Fruit fly (Drosophila melanogaster) whole organism, embryonic: ENCODE measurements around the gene Fum1.
A peak's percentile ranks its signal among the peaks of the same experiment; 100 is the strongest.

ENCODE experiments used
- CG10274 ChIP-seq: fragments of 200-800 bp; sonication (Bioruptor generic); optimal IDR thresholded peaks from 3 replicates; lab custom pipeline; 2017; ENCODE audit warnings: missing biosample characterization, mild to moderate bottlenecking, missing genetic modification characterization
- CG13894 ChIP-seq: fragments of 200-800 bp; sonication (Bioruptor generic); optimal IDR thresholded peaks from 3 replicates; lab custom pipeline; 2018; ENCODE audit warnings: missing biosample characterization, mild to moderate bottlenecking, missing genetic modification characterization, moderate library complexity
- CG14441 ChIP-seq: fragments of 200-800 bp; sonication (Bioruptor generic); IDR thresholded peaks from 2 replicates; pipeline ENCODE4 v1.3.6; 2022; ENCODE audit warnings: missing biosample characterization, missing genetic modification characterization
- CG14667 ChIP-seq: fragments of 200-800 bp; sonication (Bioruptor generic); IDR thresholded peaks from 2 replicates; pipeline ENCODE4 v1.3.6; 2022; ENCODE audit warnings: missing biosample characterization, missing genetic modification characterization
- CG14860 ChIP-seq: fragments of 200-800 bp; sonication (Bioruptor generic); IDR thresholded peaks from 3 replicates; pipeline ENCODE4 v1.3.6; 2022; ENCODE audit warnings: missing biosample characterization, missing genetic modification characterization; ENCODE audit not compliant: partially characterized antibody
- CG15479 ChIP-seq: fragments of 200-800 bp; sonication (Bioruptor generic); optimal IDR thresholded peaks from 3 replicates; lab custom pipeline; 2019; ENCODE audit warnings: missing biosample characterization, mild to moderate bottlenecking, missing genetic modification characterization, moderate library complexity
- CG17186 ChIP-seq: fragments of 200-800 bp; sonication (Bioruptor generic); optimal IDR thresholded peaks from 3 replicates; lab custom pipeline; 2017; ENCODE audit warnings: missing biosample characterization, missing genetic modification reagents, missing genetic modification characterization
- CG17328 ChIP-seq: fragments of 200-800 bp; sonication (Bioruptor generic); IDR thresholded peaks from 2 replicates; pipeline ENCODE4 v1.3.6; 2022; ENCODE audit warnings: missing biosample characterization, missing genetic modification characterization
- CG17568 ChIP-seq: fragments of 200-800 bp; sonication (Bioruptor generic); optimal IDR thresholded peaks from 2 replicates; lab custom pipeline; 2018; ENCODE audit warnings: missing biosample characterization, mild to moderate bottlenecking, missing genetic modification characterization, moderate library complexity
- CG18011 ChIP-seq: fragments of 200-800 bp; sonication (Bioruptor generic); optimal IDR thresholded peaks from 2 replicates; lab custom pipeline; 2017; ENCODE audit warnings: missing biosample characterization, missing genetic modification characterization, mild to moderate bottlenecking, moderate library complexity, missing genotype
- CG18599 ChIP-seq: fragments of 200-800 bp; sonication (Bioruptor generic); optimal IDR thresholded peaks from 3 replicates; lab custom pipeline; 2017; ENCODE audit warnings: missing biosample characterization, missing genetic modification characterization, mild to moderate bottlenecking, moderate library complexity, missing genetic modification reagents
- CG2116 ChIP-seq: fragments of 200-800 bp; sonication (Bioruptor generic); optimal IDR thresholded peaks from 3 replicates; lab custom pipeline; 2018; ENCODE audit warnings: missing biosample characterization, mild to moderate bottlenecking, missing genetic modification characterization
- CG3163 ChIP-seq: fragments of 200-800 bp; sonication (Bioruptor generic); optimal IDR thresholded peaks from 3 replicates; lab custom pipeline; 2016; ENCODE audit warnings: missing biosample characterization, missing genetic modification characterization
- CG6175 ChIP-seq: fragments of 200-800 bp; sonication (Bioruptor generic); IDR thresholded peaks from 3 replicates; pipeline ENCODE4 v1.3.6; 2022; ENCODE audit warnings: missing biosample characterization, missing genetic modification characterization
- CG6254 ChIP-seq: fragments of 200-800 bp; sonication (Bioruptor generic); optimal IDR thresholded peaks from 3 replicates; lab custom pipeline; 2017; ENCODE audit warnings: mild to moderate bottlenecking, missing biosample characterization, missing genetic modification reagents, missing genetic modification characterization
- CG6765 ChIP-seq: fragments of 200-800 bp; sonication (Bioruptor generic); optimal IDR thresholded peaks from 3 replicates; lab custom pipeline; 2017; ENCODE audit warnings: missing biosample characterization, mild to moderate bottlenecking, missing genetic modification characterization
- CG7963 ChIP-seq: fragments of 200-800 bp; sonication (Bioruptor generic); IDR thresholded peaks from 3 replicates; pipeline ENCODE4 v1.3.6; 2022; ENCODE audit warnings: missing biosample characterization, missing genetic modification characterization; ENCODE audit not compliant: partially characterized antibody
- CG9609 ChIP-seq: fragments of 200-800 bp; sonication (Bioruptor generic); optimal IDR thresholded peaks from 3 replicates; lab custom pipeline; 2016; ENCODE audit warnings: missing biosample characterization, missing genetic modification characterization
- Dbx ChIP-seq: fragments of 200-800 bp; sonication (Bioruptor generic); IDR thresholded peaks from 3 replicates; pipeline ENCODE4 v1.3.6; 2022; ENCODE audit warnings: missing biosample characterization, missing genetic modification characterization
- E2f2 ChIP-seq: fragments of 200-800 bp; sonication (Bioruptor generic); IDR thresholded peaks from 2 replicates; pipeline ENCODE4 v1.3.6; 2022; ENCODE audit warnings: missing biosample characterization, missing genetic modification characterization
- ERR ChIP-seq: fragments of 200-800 bp; sonication (Bioruptor generic); optimal IDR thresholded peaks from 2 replicates; lab custom pipeline; 2016; ENCODE audit warnings: missing biosample characterization, missing genetic modification characterization
- HHEX ChIP-seq: fragments of 200-800 bp; sonication (Bioruptor generic); optimal IDR thresholded peaks from 3 replicates; lab custom pipeline; 2017; ENCODE audit warnings: missing biosample characterization, mild to moderate bottlenecking, missing genetic modification characterization, missing genetic modification reagents
- Hr51 ChIP-seq, 2 experiments: fragments of 200-800 bp; sonication (Bioruptor generic); optimal IDR thresholded peaks; 2 replicates in 1 of 2; 3 replicates in 1 of 2; lab custom pipeline; 2016 to 2018; ENCODE audit warnings: missing biosample characterization in 2 of 2, missing genetic modification characterization in 2 of 2, mild to moderate bottlenecking in 1 of 2, moderate library complexity in 1 of 2
- Hsf ChIP-seq: fragments of 200-800 bp; sonication (Bioruptor generic); optimal IDR thresholded peaks from 3 replicates; lab custom pipeline; 2016; ENCODE audit warnings: missing biosample characterization, missing genetic modification characterization
- Lim3 ChIP-seq: fragments of 200-800 bp; sonication (Bioruptor generic); IDR thresholded peaks from 2 replicates; pipeline ENCODE4 v1.3.6; 2022; ENCODE audit warnings: missing biosample characterization, missing genetic modification characterization
- Max ChIP-seq: fragments of 200-800 bp; sonication (Bioruptor generic); optimal IDR thresholded peaks from 2 replicates; lab custom pipeline; 2016; ENCODE audit warnings: missing biosample characterization, mild to moderate bottlenecking, missing genetic modification characterization
- Med ChIP-seq: fragments of 200-800 bp; sonication (Bioruptor generic); peaks from one replicate; lab custom pipeline; 2016; ENCODE audit warnings: missing biosample characterization, missing genetic modification characterization, mild to moderate bottlenecking, inconsistent platforms, moderate library complexity
- NC2α ChIP-seq: fragments of 200-800 bp; sonication (Bioruptor generic); optimal IDR thresholded peaks from 2 replicates; lab custom pipeline; 2016; ENCODE audit warnings: missing biosample characterization, missing genetic modification characterization
- Rx ChIP-seq: fragments of 200-800 bp; sonication (Bioruptor generic); IDR thresholded peaks from 2 replicates; pipeline ENCODE4 v1.3.6; 2022; ENCODE audit warnings: missing biosample characterization, missing genetic modification characterization
- Stat92E ChIP-seq, 3 experiments: fragments of >200 bp in 2 of 3; fragments of 200-800 bp in 1 of 3; sonication (Bioruptor generic) in 1 of 3; optimal IDR thresholded peaks; 2 replicates each; lab custom pipeline; 2017 to 2019; ENCODE audit warnings: missing biosample characterization in 3 of 3, missing genetic modification characterization in 3 of 3, mild to moderate bottlenecking in 1 of 3, moderate library complexity in 1 of 3
- TFAM ChIP-seq: fragments of 200-800 bp; sonication (Bioruptor generic); optimal IDR thresholded peaks from 2 replicates; lab custom pipeline; 2017; ENCODE audit warnings: missing biosample characterization, missing genetic modification characterization, inconsistent platforms
- aop ChIP-seq: fragments of 200-800 bp; sonication (Bioruptor generic); IDR thresholded peaks from 2 replicates; pipeline ENCODE4 v1.3.6; 2022; ENCODE audit warnings: missing biosample characterization, missing genetic modification characterization
- ase ChIP-seq: fragments of 200-800 bp; sonication (Bioruptor generic); IDR thresholded peaks from 3 replicates; pipeline ENCODE4 v1.3.6; 2022; ENCODE audit warnings: missing biosample characterization, missing genetic modification characterization
- ash1 ChIP-seq: fragments of 200-800 bp; sonication (Bioruptor generic); optimal IDR thresholded peaks from 2 replicates; lab custom pipeline; 2018; ENCODE audit warnings: missing biosample characterization, mild to moderate bottlenecking, missing genetic modification characterization
- bab2 ChIP-seq: fragments of 200-800 bp; sonication (Bioruptor generic); optimal IDR thresholded peaks from 2 replicates; lab custom pipeline; 2016; ENCODE audit warnings: missing biosample characterization, missing genetic modification characterization
- br ChIP-seq: fragments of >200 bp; optimal IDR thresholded peaks from 2 replicates; lab custom pipeline; 2017
- btn ChIP-seq: fragments of 200-800 bp; sonication (Bioruptor generic); optimal IDR thresholded peaks from 2 replicates; lab custom pipeline; 2016; ENCODE audit warnings: missing biosample characterization, missing genetic modification characterization
- chinmo ChIP-seq: fragments of 200-800 bp; sonication (Bioruptor generic); IDR thresholded peaks from 4 replicates; pipeline ENCODE4 v1.3.6; 2022; ENCODE audit warnings: missing biosample characterization, missing genetic modification characterization; ENCODE audit not compliant: partially characterized antibody
- crol ChIP-seq: fragments of 200-800 bp; sonication (Bioruptor generic); IDR thresholded peaks from 2 replicates; pipeline ENCODE4 v1.3.6; 2022; ENCODE audit warnings: missing biosample characterization, missing genetic modification characterization
- dan ChIP-seq: fragments of 200-800 bp; sonication (Bioruptor generic); IDR thresholded peaks from 2 replicates; pipeline ENCODE4 v1.3.6; 2022; ENCODE audit warnings: missing biosample characterization, missing genetic modification characterization
- ewg ChIP-seq: fragments of 200-800 bp; sonication (Bioruptor generic); optimal IDR thresholded peaks from 3 replicates; lab custom pipeline; 2017; ENCODE audit warnings: mild to moderate bottlenecking, missing biosample characterization, missing genetic modification reagents, missing genetic modification characterization
- ftz-f1 ChIP-seq: fragments of 200-800 bp; sonication (Bioruptor generic); optimal IDR thresholded peaks from 2 replicates; lab custom pipeline; 2016; ENCODE audit warnings: missing biosample characterization, missing genetic modification characterization
- gcm2 ChIP-seq: fragments of 200-800 bp; sonication (Bioruptor generic); optimal IDR thresholded peaks from 2 replicates; lab custom pipeline; 2016; ENCODE audit warnings: missing biosample characterization, missing genetic modification characterization
- hb ChIP-seq: fragments of 200-800 bp; sonication (Bioruptor generic); IDR thresholded peaks from 3 replicates; pipeline ENCODE4 v1.3.6; 2022; ENCODE audit warnings: missing biosample characterization, missing genetic modification characterization; ENCODE audit not compliant: partially characterized antibody
- her ChIP-seq: fragments of 200-800 bp; sonication (Bioruptor generic); optimal IDR thresholded peaks from 2 replicates; lab custom pipeline; 2016; ENCODE audit warnings: missing biosample characterization, missing genetic modification characterization
- repo ChIP-seq: fragments of 200-800 bp; sonication (Bioruptor generic); optimal IDR thresholded peaks from 2 replicates; lab custom pipeline; 2016; ENCODE audit warnings: missing biosample characterization, missing genetic modification characterization
- salm ChIP-seq: fragments of 200-800 bp; sonication (Bioruptor generic); optimal IDR thresholded peaks from 2 replicates; lab custom pipeline; 2018; ENCODE audit warnings: missing biosample characterization, mild to moderate bottlenecking, missing genetic modification characterization
- sens-2 ChIP-seq: fragments of 200-800 bp; sonication (Bioruptor generic); IDR thresholded peaks from 2 replicates; pipeline ENCODE4 v1.3.6; 2022; ENCODE audit warnings: missing biosample characterization, missing genetic modification characterization
- tna ChIP-seq: fragments of 200-800 bp; sonication (Bioruptor generic); IDR thresholded peaks from 2 replicates; pipeline ENCODE4 v1.3.6; 2022; ENCODE audit warnings: missing biosample characterization, missing genetic modification characterization; ENCODE audit not compliant: partially characterized antibody

Fum1 gene

DNA sequence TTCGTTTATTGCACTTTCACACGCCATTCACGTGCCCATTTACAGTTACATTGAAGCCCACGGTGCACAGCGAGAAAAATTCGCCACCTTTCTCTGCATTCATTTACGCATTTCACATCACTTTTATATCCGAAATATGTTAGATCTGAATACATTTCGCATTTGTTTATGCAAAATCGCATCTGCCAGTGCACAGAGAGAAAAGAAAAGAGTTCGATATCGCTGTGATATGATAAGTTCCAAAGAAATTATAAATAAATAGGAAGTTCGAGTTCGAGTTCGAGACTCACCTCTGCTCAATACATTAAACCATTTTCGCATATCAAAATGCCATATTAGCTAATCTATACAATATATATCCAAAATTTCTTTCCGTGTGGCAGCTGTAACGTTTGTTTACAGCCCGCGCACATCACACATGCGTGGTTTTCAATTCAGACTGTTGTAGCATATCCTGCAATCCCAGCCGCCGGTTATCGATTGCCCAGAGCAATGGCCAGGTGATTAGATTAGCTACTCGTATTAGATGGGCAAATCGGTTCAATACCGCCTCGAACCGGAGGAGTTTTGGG, 22.1 kb upstream of the Fum1 start (continued):
- TF ChIP-seq her (GFP tag; lab: Kevin White, UChicago) (peak; percentile 70), bab2 (GFP tag; lab: Kevin White, UChicago) (peak; percentile 77), ftz-f1 (GFP tag; lab: Kevin White, UChicago) (no peak), aop (GFP tag; lab: Robert Waterston, UW) (0 out of 2 replicates have a peak, but pooled peaks have one; percentile 31), repo (GFP tag; lab: Kevin White, UChicago) (peak; percentile 63), Hsf (GFP tag; lab: Kevin White, UChicago) (peak; percentile 83), ERR (peak; percentile 69), CG2116 (GFP tag; lab: Kevin White, UChicago) (peak; percentile 49), CG3163 (GFP tag; lab: Kevin White, UChicago) (peak; percentile 31), E2f2 (GFP tag; lab: Robert Waterston, UW) (peak; percentile 57), salm (tag; lab: Kevin White, UChicago) (peak; percentile 33), Max (GFP tag; lab: Kevin White, UChicago) (peak; percentile 75), Hr51 (GFP tag; optimal IDR thresholded peaks at IDR 0.05; lab: Kevin White, UChicago) (peak; percentile 70 to 89), CG6254 (GFP tag; lab: Kevin White, UChicago) (peak; percentile 47), Lim3 (GFP tag; lab: Robert Waterston, UW) (no peak; the same call in 1 of the 2 replicates), dan (no peak), ewg (GFP tag; lab: Kevin White, UChicago) (peak; percentile 82), CG17186 (GFP tag; lab: Kevin White, UChicago) (peak; percentile 28), CG17328 (peak; percentile 76), NC2α (GFP tag; lab: Kevin White, UChicago) (peak; percentile 34), ash1 (GFP tag; lab: Kevin White, UChicago) (no peak), CG18599 (GFP tag; lab: Kevin White, UChicago) (peak; percentile 90), TFAM (GFP tag; lab: Kevin White, UChicago) (peak; percentile 22), btn (GFP tag; lab: Kevin White, UChicago) (peak; percentile 66), br (lab: Kevin White, UChicago) (no peak), crol (GFP tag; lab: Robert Waterston, UW) (no peak), tna (no peak), Med (GFP tag; lab: Kevin White, UChicago) (peak; percentile 96), CG9609 (GFP tag; lab: Kevin White, UChicago) (peak; percentile 83), CG14860 (no peak), hb (no peak), CG17568 (GFP tag; lab: Kevin White, UChicago) (peak; percentile 63), ase (0 out of 3 replicates have a peak, but pooled peaks have one; percentile 32), Stat92E (GFP tag; optimal IDR thresholded peaks at IDR 0.05; lab: Kevin White, UChicago) (peak in 1 of 3 experiments; percentile 48), CG10274 (GFP tag; lab: Kevin White, UChicago) (peak; percentile 77), sens-2 (GFP tag; lab: Robert Waterston, UW) (peak; percentile 46; the same call in 1 of the 2 replicates), gcm2 (GFP tag; lab: Kevin White, UChicago) (peak; percentile 70), HHEX (GFP tag; lab: Kevin White, UChicago) (peak; percentile 88), CG6175 (GFP tag; lab: Robert Waterston, UW) (peak; percentile 49; the same call in 1 of the 3 replicates), chinmo (GFP tag; lab: Robert Waterston, UW) (no peak), CG14441 (GFP tag; lab: Robert Waterston, UW) (peak; percentile 82), CG13894 (tag; lab: Kevin White, UChicago) (peak; percentile 49), Dbx (GFP tag; lab: Robert Waterston, UW) (peak; percentile 75), CG7963 (no peak), CG15479 (GFP tag; lab: Kevin White, UChicago) (no peak), Rx (GFP tag; lab: Robert Waterston, UW) (peak; percentile 69), CG14667 (peak; percentile 68), CG18011 (GFP tag; lab: Kevin White, UChicago) (peak; percentile 58), CG6765 (GFP tag; lab: Kevin White, UChicago) (peak; percentile 69)
